Worm (Caenorhabditis elegans) whole organism, L1 larva: ENCODE data around the gene T20D4.10.

ENCODE experiments used
- ama-1 ChIP-seq: fragments of 150-350 bp; optimal IDR thresholded peaks from 2 replicates; lab custom pipeline; 2014
- egl-13 ChIP-seq: sonication (generic microtip); optimal IDR thresholded peaks from 2 replicates; lab custom pipeline; 2016; ENCODE audit warnings: missing genotype, missing genetic modification reagents, missing genetic modification characterization, missing compliant biosample characterization
- elt-2 ChIP-seq: sonication (generic microtip); optimal IDR thresholded peaks from 2 replicates; lab custom pipeline; 2016; ENCODE audit warnings: missing genetic modification characterization, mild to moderate bottlenecking, inconsistent platforms, missing compliant biosample characterization, missing genetic modification reagents
- elt-3 ChIP-seq, 6 experiments: fragments of 150-350 bp in 1 of 6; sonication (generic microtip); optimal IDR thresholded peaks; 2 replicates each; lab custom pipeline; 2017 to 2018; ENCODE audit warnings: missing biosample characterization in 6 of 6, missing genetic modification characterization in 6 of 6, inconsistent platforms in 1 of 6
- fkh-10 ChIP-seq: sonication (generic microtip); optimal IDR thresholded peaks from 2 replicates; lab custom pipeline; 2017; ENCODE audit warnings: missing biosample characterization, missing genetic modification reagents, missing genetic modification characterization
- jun-1 ChIP-seq: fragments of 150-350 bp; optimal IDR thresholded peaks from 2 replicates; lab custom pipeline; 2014; ENCODE audit warnings: missing biosample characterization, missing genetic modification reagents, missing genetic modification characterization
- lin-13 ChIP-seq: fragments of 150-350 bp; optimal IDR thresholded peaks from 2 replicates; lab custom pipeline; 2014; ENCODE audit warnings: missing biosample characterization, missing genetic modification reagents, missing genetic modification characterization
- lin-15B ChIP-seq: fragments of 150-350 bp; sonication (generic microtip); optimal IDR thresholded peaks from 3 replicates; lab custom pipeline; 2014; ENCODE audit warnings: missing biosample characterization, missing genetic modification characterization
- nhr-237 ChIP-seq: fragments of 150-350 bp; optimal IDR thresholded peaks from 2 replicates; lab custom pipeline; 2014; ENCODE audit warnings: missing biosample characterization, missing genetic modification characterization
- nhr-47 ChIP-seq: sonication (generic microtip); optimal IDR thresholded peaks from 2 replicates; lab custom pipeline; 2016; ENCODE audit warnings: mild to moderate bottlenecking, missing genetic modification characterization, moderate library complexity, missing compliant biosample characterization
- unc-62 ChIP-seq: fragments of 150-350 bp; optimal IDR thresholded peaks from 2 replicates; lab custom pipeline; 2014; ENCODE audit warnings: missing biosample characterization, missing genetic modification reagents, missing genetic modification characterization

DNA sequence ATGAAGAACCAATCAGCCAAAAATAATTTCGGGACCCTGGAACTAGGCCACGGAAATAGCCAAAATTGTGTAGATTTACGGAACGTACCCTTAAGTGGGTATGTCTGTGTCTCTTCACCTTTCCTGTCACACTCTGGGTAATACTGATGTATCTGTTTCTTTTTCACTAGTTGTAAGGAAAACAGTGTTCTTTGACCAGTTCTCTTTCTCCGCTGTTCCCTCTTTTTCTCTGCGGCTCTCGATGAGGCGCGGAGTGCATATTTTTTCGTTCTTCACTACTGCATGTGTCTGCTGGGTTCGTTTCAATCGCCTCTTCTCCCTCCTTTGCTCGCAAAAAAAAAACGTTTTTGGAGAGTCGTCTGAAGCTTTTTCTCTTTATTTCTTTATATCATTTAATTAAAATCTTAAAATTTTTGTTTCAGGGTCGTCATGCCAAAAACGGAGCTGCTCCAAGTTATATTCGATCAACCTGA lies 10.1 kb downstream of the T20D4.10 start, which contains the start of gene arrd-22:
- no peak for TF ChIP-seq ama-1 (lab: Kevin White, UChicago)
- TF ChIP-seq elt-2 (tag; lab: Kevin White, UChicago), result no peak
- no peak for TF ChIP-seq elt-3 (tag; optimal IDR thresholded peaks at IDR 0.05; lab: Kevin White, UChicago)
- TF ChIP-seq lin-15B (tag; lab: Kevin White, UChicago), result no peak
- no peak for TF ChIP-seq egl-13 (tag; lab: Kevin White, UChicago)
- no peak for TF ChIP-seq nhr-237
- no peak for TF ChIP-seq unc-62
- TF ChIP-seq jun-1, result no peak
- no peak for TF ChIP-seq lin-13 (GFP tag; lab: Kevin White, UChicago)
- TF ChIP-seq fkh-10 (GFP tag; lab: Kevin White, UChicago), result no peak
- TF ChIP-seq nhr-47 (tag; lab: Kevin White, UChicago), result no peak
